Worm (Caenorhabditis elegans) whole organism, mixed stage, embryonic: Measurements from ENCODE around the gene glo-1.

Source experiments
- M03D4.4 ChIP-seq: sonication (generic microtip); optimal IDR thresholded peaks from 2 replicates; lab custom pipeline; 2017; ENCODE audit warnings: mild to moderate bottlenecking, missing genetic modification characterization, missing compliant biosample characterization
- bed-3 ChIP-seq: fragments of 200-800 bp; sonication (Bioruptor generic); optimal IDR thresholded peaks from 3 replicates; lab custom pipeline; 2018; ENCODE audit warnings: mild to moderate bottlenecking, missing genetic modification characterization, moderate library complexity, missing compliant biosample characterization
- blmp-1 ChIP-seq: fragments of 150-350 bp; optimal IDR thresholded peaks from 2 replicates; lab custom pipeline; 2014; ENCODE audit warnings: missing biosample characterization, missing genetic modification characterization
- ceh-39 ChIP-seq: fragments of 150-350 bp; optimal IDR thresholded peaks from 2 replicates; lab custom pipeline; 2014; ENCODE audit warnings: missing biosample characterization, missing genetic modification characterization
- ceh-43 ChIP-seq: fragments of 200-800 bp; sonication (Bioruptor generic); optimal IDR thresholded peaks from 2 replicates; lab custom pipeline; 2018; ENCODE audit warnings: mild to moderate bottlenecking, missing genetic modification characterization, moderate library complexity, missing compliant biosample characterization
- ceh-83 ChIP-seq: fragments of 200-800 bp; sonication (Bioruptor generic); optimal IDR thresholded peaks from 2 replicates; lab custom pipeline; 2018; ENCODE audit warnings: mild to moderate bottlenecking, missing genetic modification characterization, missing compliant biosample characterization
- ces-1 ChIP-seq: fragments of 150-350 bp; optimal IDR thresholded peaks from 2 replicates; lab custom pipeline; 2014; ENCODE audit warnings: missing biosample characterization, missing genetic modification reagents, missing genetic modification characterization
- cnd-1 ChIP-seq: fragments of 200-800 bp; sonication (Bioruptor generic); optimal IDR thresholded peaks from 2 replicates; lab custom pipeline; 2018; ENCODE audit warnings: mild to moderate bottlenecking, missing genetic modification characterization, missing compliant biosample characterization
- drap-1 ChIP-seq: fragments of 200-800 bp; sonication (Bioruptor generic); optimal IDR thresholded peaks from 3 replicates; lab custom pipeline; 2018; ENCODE audit warnings: mild to moderate bottlenecking, missing genetic modification characterization, missing compliant biosample characterization
- elt-1 ChIP-seq: sonication (generic microtip); optimal IDR thresholded peaks from 2 replicates; lab custom pipeline; 2017; ENCODE audit warnings: missing genetic modification characterization, mild to moderate bottlenecking, missing compliant biosample characterization, antibody characterized with exemption, moderate library complexity, borderline replicate concordance; ENCODE audit not compliant: insufficient read depth
- elt-3 ChIP-seq: fragments of 150-350 bp; optimal IDR thresholded peaks from 2 replicates; lab custom pipeline; 2014; ENCODE audit warnings: missing biosample characterization, missing genetic modification characterization
- flh-1 ChIP-seq: fragments of 200-800 bp; sonication (Bioruptor generic); optimal IDR thresholded peaks from 2 replicates; lab custom pipeline; 2018; ENCODE audit warnings: mild to moderate bottlenecking, missing genetic modification characterization, moderate library complexity, missing compliant biosample characterization
- ham-2 ChIP-seq: fragments of 200-800 bp; sonication (Bioruptor generic); optimal IDR thresholded peaks from 2 replicates; lab custom pipeline; 2018; ENCODE audit warnings: mild to moderate bottlenecking, missing genetic modification characterization, missing compliant biosample characterization
- hlh-1 ChIP-seq: fragments of 150-350 bp; optimal IDR thresholded peaks from 2 replicates; lab custom pipeline; 2014; ENCODE audit warnings: missing biosample characterization, missing genetic modification reagents, missing genetic modification characterization
- lin-13 ChIP-seq: fragments of 150-350 bp; optimal IDR thresholded peaks from 2 replicates; lab custom pipeline; 2014; ENCODE audit warnings: missing biosample characterization, missing genetic modification characterization
- lin-32 ChIP-seq: fragments of 200-800 bp; sonication (Bioruptor generic); optimal IDR thresholded peaks from 2 replicates; lab custom pipeline; 2018; ENCODE audit warnings: mild to moderate bottlenecking, missing genetic modification characterization, missing compliant biosample characterization
- lsy-2 ChIP-seq: fragments of 150-350 bp; optimal IDR thresholded peaks from 2 replicates; lab custom pipeline; 2014; ENCODE audit warnings: missing biosample characterization, missing genetic modification characterization
- mab-5 ChIP-seq: fragments of 150-350 bp; optimal IDR thresholded peaks from 2 replicates; lab custom pipeline; 2014; ENCODE audit warnings: missing biosample characterization, missing genetic modification characterization
- mep-1 ChIP-seq: fragments of 150-350 bp; optimal IDR thresholded peaks from 2 replicates; lab custom pipeline; 2017; ENCODE audit warnings: missing biosample characterization, missing genetic modification reagents, missing genetic modification characterization, inconsistent platforms
- mls-2 ChIP-seq: sonication (generic microtip); optimal IDR thresholded peaks from 2 replicates; lab custom pipeline; 2016; ENCODE audit warnings: mild to moderate bottlenecking, missing genetic modification characterization, moderate library complexity, missing compliant biosample characterization
- nhr-12 ChIP-seq: fragments of 150-350 bp; optimal IDR thresholded peaks from 2 replicates; lab custom pipeline; 2014; ENCODE audit warnings: missing biosample characterization, missing genetic modification characterization
- nhr-2 ChIP-seq: fragments of 150-350 bp; optimal IDR thresholded peaks from 2 replicates; lab custom pipeline; 2014; ENCODE audit warnings: missing biosample characterization, missing genetic modification characterization
- nhr-237 ChIP-seq: fragments of 150-350 bp; optimal IDR thresholded peaks from 2 replicates; lab custom pipeline; 2014; ENCODE audit warnings: missing biosample characterization, missing genetic modification characterization
- nhr-28 ChIP-seq: fragments of 150-350 bp; optimal IDR thresholded peaks from 2 replicates; lab custom pipeline; 2014; ENCODE audit warnings: missing biosample characterization, missing genetic modification characterization
- nhr-76 ChIP-seq: sonication (generic microtip); optimal IDR thresholded peaks from 2 replicates; lab custom pipeline; 2017; ENCODE audit warnings: missing biosample characterization, missing genetic modification characterization
- pha-4 ChIP-seq: fragments of 150-350 bp; optimal IDR thresholded peaks from 2 replicates; lab custom pipeline; 2018; ENCODE audit warnings: missing biosample characterization, missing genetic modification reagents, missing genetic modification characterization
- sem-2 ChIP-seq: fragments of 200-800 bp; sonication (Bioruptor generic); optimal IDR thresholded peaks from 2 replicates; lab custom pipeline; 2018; ENCODE audit warnings: mild to moderate bottlenecking, missing genetic modification characterization, missing compliant biosample characterization
- snpc-4 ChIP-seq: fragments of 150-350 bp; optimal IDR thresholded peaks from 2 replicates; lab custom pipeline; 2014; ENCODE audit warnings: missing biosample characterization, missing genetic modification characterization
- sptf-1 ChIP-seq: sonication (generic microtip); optimal IDR thresholded peaks from 2 replicates; lab custom pipeline; 2017; ENCODE audit warnings: mild to moderate bottlenecking, missing genetic modification characterization, moderate library complexity, missing compliant biosample characterization
- tbx-8 ChIP-seq: fragments of 200-800 bp; sonication (Bioruptor generic); optimal IDR thresholded peaks from 2 replicates; lab custom pipeline; 2018; ENCODE audit warnings: mild to moderate bottlenecking, missing genetic modification characterization, moderate library complexity, missing compliant biosample characterization
- unc-120 ChIP-seq: sonication (generic microtip); optimal IDR thresholded peaks from 2 replicates; lab custom pipeline; 2017; ENCODE audit warnings: missing genetic modification characterization, missing compliant biosample characterization; ENCODE audit not compliant: poor library complexity, severe bottlenecking
- unc-39 ChIP-seq: fragments of 150-350 bp; optimal IDR thresholded peaks from 2 replicates; lab custom pipeline; 2014; ENCODE audit warnings: missing biosample characterization, missing genetic modification characterization
- unc-62 ChIP-seq: fragments of 150-350 bp; optimal IDR thresholded peaks from 2 replicates; lab custom pipeline; 2014; ENCODE audit warnings: missing biosample characterization, missing genetic modification reagents, missing genetic modification characterization
- zip-8 ChIP-seq: fragments of 150-350 bp; optimal IDR thresholded peaks from 2 replicates; lab custom pipeline; 2014; ENCODE audit warnings: missing biosample characterization, missing genetic modification characterization
- ztf-11 ChIP-seq: fragments of 150-350 bp; optimal IDR thresholded peaks from 2 replicates; lab custom pipeline; 2014; ENCODE audit warnings: missing biosample characterization, missing genetic modification characterization

glo-1 gene

DNA sequence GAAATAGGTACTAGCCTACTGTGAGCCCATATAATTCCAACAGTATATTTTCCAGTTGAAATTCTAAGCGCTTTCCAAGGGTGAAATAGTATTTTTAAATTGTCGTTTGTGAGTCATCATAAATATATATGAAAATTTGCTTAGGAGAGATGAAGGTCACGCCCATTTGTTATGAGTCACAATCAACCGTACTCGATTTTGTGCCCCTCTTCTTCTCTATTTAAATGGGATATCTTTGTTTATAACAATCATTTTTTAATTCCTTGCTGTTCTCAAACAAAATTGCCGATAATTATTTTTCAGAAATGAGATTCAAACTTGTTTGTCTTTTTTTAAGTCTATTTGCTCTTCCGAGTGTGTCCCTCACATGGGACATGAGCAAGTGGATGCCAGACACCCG lies 37.0 kb upstream of the glo-1 start, which contains the start of gene folr-1:
Gene folr-1, plus strand, starts transcription at position 301 of the 400 bp plus-strand sequence.
- TF ChIP-seq unc-62 (GFP tag; lab: Kevin White, UChicago) (no peak), pha-4 (no peak), unc-120 (tag; lab: Kevin White, UChicago) (no peak), tbx-8 (GFP tag; lab: Kevin White, UChicago) (no peak), nhr-76 (tag; lab: Kevin White, UChicago) (no peak), ceh-83 (GFP tag; lab: Kevin White, UChicago) (no peak), sem-2 (GFP tag; lab: Kevin White, UChicago) (no peak), ham-2 (GFP tag; lab: Kevin White, UChicago) (no peak), snpc-4 (tag; lab: Kevin White, UChicago) (no peak), ceh-43 (GFP tag; lab: Kevin White, UChicago) (no peak), ceh-39 (tag; lab: Kevin White, UChicago) (no peak), nhr-12 (tag; lab: Kevin White, UChicago) (no peak), zip-8 (tag; lab: Kevin White, UChicago) (no peak), mep-1 (no peak), mls-2 (tag; lab: Kevin White, UChicago) (no peak)
- TF ChIP-seq, all 35 proteins: peak for 0

DNA sequence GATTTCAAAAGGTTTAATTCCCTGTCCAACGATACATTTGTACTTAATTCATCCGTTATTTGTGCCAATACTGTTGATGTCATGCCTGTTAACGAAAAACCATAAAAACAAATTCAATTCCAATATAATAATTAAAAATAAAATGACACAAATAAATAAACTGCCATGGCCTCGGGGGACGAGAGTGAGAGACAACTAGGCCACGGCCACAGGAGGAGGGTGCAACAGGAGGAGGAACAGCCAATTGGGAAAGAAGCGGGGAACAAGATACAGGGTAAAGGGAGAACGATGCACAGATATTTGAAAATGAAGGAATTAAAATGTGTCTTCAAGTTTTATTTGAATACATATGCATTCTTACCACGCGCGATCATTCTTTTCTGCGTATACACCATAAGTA lies 35.4 kb upstream of the glo-1 start, which contains the start of gene F21G4.6:
Gene F21G4.6, minus strand, starts transcription at position 87 of the 400 bp plus-strand sequence.
- no peak for TF ChIP-seq flh-1 (GFP tag; lab: Kevin White, UChicago)
- no peak for TF ChIP-seq nhr-2 (tag; lab: Kevin White, UChicago)
- no peak for TF ChIP-seq sptf-1 (tag; lab: Kevin White, UChicago)

DNA sequence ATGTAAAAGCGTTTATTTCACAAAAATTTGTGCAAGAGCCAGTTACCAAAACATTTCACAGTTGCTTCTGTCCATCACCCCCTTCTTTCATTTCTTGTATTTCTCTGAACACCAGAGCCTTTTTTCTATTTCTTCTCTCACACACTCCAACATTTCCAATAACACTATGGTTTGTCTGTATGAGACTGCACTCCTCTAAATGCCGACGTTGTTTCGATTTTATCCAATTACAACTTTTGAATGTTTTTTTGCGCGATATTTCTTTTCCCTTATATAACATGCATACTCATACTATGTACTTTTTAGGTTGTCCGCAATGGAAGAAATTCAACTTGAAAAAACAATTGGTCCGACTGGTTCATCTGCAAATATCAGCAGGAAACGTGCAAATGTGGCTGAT lies 23.8 kb upstream of the glo-1 start, which contains the start of gene F21G4.5:
Gene F21G4.5, plus strand, starts transcription at position 301 of the 400 bp plus-strand sequence.
- no peak for TF ChIP-seq lsy-2 (tag; lab: Kevin White, UChicago)
- no peak for TF ChIP-seq ham-2 (GFP tag; lab: Kevin White, UChicago)
- TF ChIP-seq tbx-8 (GFP tag; lab: Kevin White, UChicago): no peak
- no peak for TF ChIP-seq sptf-1 (tag; lab: Kevin White, UChicago)
- TF ChIP-seq blmp-1 (tag; lab: Kevin White, UChicago): no peak
- TF ChIP-seq nhr-237 (tag; lab: Kevin White, UChicago): no peak
- TF ChIP-seq unc-62 (GFP tag; lab: Kevin White, UChicago): no peak
- no peak for TF ChIP-seq zip-8 (tag; lab: Kevin White, UChicago)
- no peak for TF ChIP-seq mls-2 (tag; lab: Kevin White, UChicago)
- TF ChIP-seq nhr-2 (tag; lab: Kevin White, UChicago): no peak
- no peak for TF ChIP-seq ceh-43 (GFP tag; lab: Kevin White, UChicago)
- no peak for TF ChIP-seq ceh-39 (tag; lab: Kevin White, UChicago)
- TF ChIP-seq ceh-83 (GFP tag; lab: Kevin White, UChicago): no peak
- no peak for TF ChIP-seq elt-3 (tag; lab: Kevin White, UChicago)
- no peak for TF ChIP-seq ztf-11 (tag; lab: Kevin White, UChicago)
- no peak for TF ChIP-seq drap-1 (GFP tag; lab: Kevin White, UChicago)

DNA sequence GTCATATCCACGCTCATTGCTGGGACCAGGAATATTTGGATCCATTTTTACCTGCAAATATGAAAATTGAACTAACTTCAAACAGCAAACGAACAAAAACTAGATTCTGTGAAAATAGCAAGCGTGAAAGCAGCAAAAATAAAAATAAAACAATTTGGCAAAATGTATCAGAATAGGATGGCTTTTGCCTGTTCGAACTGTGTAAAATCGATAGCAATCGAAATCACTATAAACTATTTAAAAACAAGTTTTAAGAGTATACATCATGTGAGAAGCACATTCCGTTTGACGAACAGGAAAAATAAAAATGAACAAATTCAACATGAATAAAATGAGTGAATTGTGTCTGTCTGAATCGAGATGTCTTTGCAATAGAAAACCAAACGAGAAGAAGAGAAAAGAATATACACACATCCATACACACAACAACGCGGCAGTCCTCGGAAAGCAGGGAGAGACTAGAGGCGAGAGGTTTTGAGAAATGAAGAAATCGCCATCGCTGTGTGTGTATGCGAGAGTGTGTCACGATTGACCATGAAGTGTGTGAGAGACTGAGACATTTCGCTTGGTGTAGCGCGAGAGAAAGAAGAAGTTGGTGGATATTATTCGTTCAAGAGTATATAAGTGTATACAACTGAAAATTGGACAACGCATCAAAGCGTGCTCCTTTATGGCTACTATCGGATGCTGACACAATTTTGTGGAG lies 17.6 kb upstream of the glo-1 start, which contains the start of gene phf-34:
Gene phf-34, minus strand, starts transcription at position 51 of the 706 bp plus-strand sequence.
- no peak for TF ChIP-seq drap-1 (GFP tag; lab: Kevin White, UChicago)
- TF ChIP-seq M03D4.4 (tag; lab: Kevin White, UChicago): no peak
- TF ChIP-seq nhr-28: no peak
- no peak for TF ChIP-seq tbx-8 (GFP tag; lab: Kevin White, UChicago)
- TF ChIP-seq sptf-1 (tag; lab: Kevin White, UChicago): peak; percentile 28
- TF ChIP-seq bed-3 (GFP tag; lab: Kevin White, UChicago): no peak
- TF ChIP-seq mab-5: no peak
- TF ChIP-seq snpc-4 (tag; lab: Kevin White, UChicago): no peak
- peak; percentile 22 for TF ChIP-seq mep-1
- no peak for TF ChIP-seq elt-1 (tag; lab: Kevin White, UChicago)
- TF ChIP-seq ham-2 (GFP tag; lab: Kevin White, UChicago): peak; percentile 21
- TF ChIP-seq lsy-2 (tag; lab: Kevin White, UChicago): no peak
- TF ChIP-seq hlh-1 (tag; lab: Kevin White, UChicago): peak; percentile 35
- TF ChIP-seq nhr-237 (tag; lab: Kevin White, UChicago): no peak
- TF ChIP-seq ztf-11 (tag; lab: Kevin White, UChicago): no peak
- no peak for TF ChIP-seq sem-2 (GFP tag; lab: Kevin White, UChicago)
- TF ChIP-seq ceh-83 (GFP tag; lab: Kevin White, UChicago): no peak
- TF ChIP-seq zip-8 (tag; lab: Kevin White, UChicago): no peak
- no peak for TF ChIP-seq lin-32
- peak; percentile 66 for TF ChIP-seq ces-1 (GFP tag; lab: Kevin White, UChicago)
- no peak for TF ChIP-seq blmp-1 (tag; lab: Kevin White, UChicago)
- TF ChIP-seq unc-39 (tag; lab: Kevin White, UChicago): no peak
- TF ChIP-seq cnd-1: no peak
- no peak for TF ChIP-seq lin-13
- TF ChIP-seq mls-2 (tag; lab: Kevin White, UChicago): peak; percentile 22
- peak; percentile 38 for TF ChIP-seq unc-120 (tag; lab: Kevin White, UChicago)
- no peak for TF ChIP-seq flh-1 (GFP tag; lab: Kevin White, UChicago)
- TF ChIP-seq pha-4: no peak
- TF ChIP-seq nhr-12 (tag; lab: Kevin White, UChicago): no peak
- TF ChIP-seq ceh-43 (GFP tag; lab: Kevin White, UChicago): no peak
- peak; percentile 37 for TF ChIP-seq unc-62 (GFP tag; lab: Kevin White, UChicago)
